Worm (Caenorhabditis elegans) whole organism, midembryonic: ENCODE measurements around the gene srg-8.

Source experiments
- T22C8.4 ChIP-seq: fragments of 200-800 bp; sonication (Bioruptor generic); IDR thresholded peaks from 2 replicates; pipeline ENCODE4 v1.3.6; 2022; ENCODE audit warnings: missing genetic modification characterization, missing compliant biosample characterization
- cog-1 ChIP-seq: sonication (generic microtip); optimal IDR thresholded peaks from 2 replicates; lab custom pipeline; 2016; ENCODE audit warnings: missing genetic modification characterization, missing compliant biosample characterization
- flt-1 ChIP-seq: fragments of 200-800 bp; sonication (Bioruptor generic); IDR thresholded peaks from 2 replicates; pipeline ENCODE4 v1.3.6; 2022; ENCODE audit warnings: missing genetic modification characterization, missing compliant biosample characterization
- klf-2 ChIP-seq: fragments of 200-800 bp; sonication (Bioruptor generic); conservative IDR thresholded peaks from 2 replicates; pipeline ENCODE4 v1.3.6; 2022; ENCODE audit warnings: missing genetic modification reagents, missing genetic modification characterization, missing compliant biosample characterization
- med-1 ChIP-seq: sonication (generic microtip); optimal IDR thresholded peaks from 2 replicates; lab custom pipeline; 2017; ENCODE audit warnings: missing genetic modification characterization, mild to moderate bottlenecking, missing compliant biosample characterization, antibody characterized with exemption, missing genetic modification reagents; ENCODE audit not compliant: insufficient read depth
- ref-1 ChIP-seq: fragments of 200-800 bp; sonication (Bioruptor generic); conservative IDR thresholded peaks from 2 replicates; pipeline ENCODE4 v1.3.6; 2022; ENCODE audit warnings: missing genetic modification reagents, missing genetic modification characterization, missing compliant biosample characterization
- tab-1 ChIP-seq: fragments of 200-800 bp; sonication (Bioruptor generic); IDR thresholded peaks from 2 replicates; pipeline ENCODE4 v1.3.6; 2022; ENCODE audit warnings: missing genetic modification characterization, missing compliant biosample characterization
- ztf-23 ChIP-seq: fragments of 200-800 bp; sonication (Bioruptor generic); IDR thresholded peaks from 2 replicates; pipeline ENCODE4 v1.3.6; 2022; ENCODE audit warnings: missing genetic modification reagents, missing genetic modification characterization, missing compliant biosample characterization
- ztf-29 ChIP-seq: fragments of 200-800 bp; sonication (Bioruptor generic); IDR thresholded peaks from 2 replicates; pipeline ENCODE4 v1.3.6; 2022; ENCODE audit warnings: missing genetic modification reagents, missing genetic modification characterization, missing compliant biosample characterization

The srg-8 gene

ce11 chrIII:6208984-6209383 is 45.7 kb downstream of the srg-8 start, which contains the start of gene C23G10.1:
Gene C23G10.1, plus strand, starts transcription at chrIII:6209284.
- TF ChIP-seq klf-2 (GFP tag; lab: Robert Waterston, UW) (no peak), med-1 (GFP tag; lab: Kevin White, UChicago) (no peak), flt-1 (GFP tag; lab: Robert Waterston, UW) (no peak), ref-1 (GFP tag; lab: Robert Waterston, UW) (no peak), cog-1 (tag; lab: Kevin White, UChicago) (no peak), tab-1 (GFP tag; lab: Robert Waterston, UW) (no peak), T22C8.4 (no peak), ztf-23 (GFP tag; lab: Robert Waterston, UW) (no peak), ztf-29 (GFP tag; lab: Robert Waterston, UW) (no peak)

ce11 chrIII:6207881-6208280 is 46.8 kb downstream of the srg-8 start, which contains the start of gene C23G10.2:
Gene C23G10.2, plus strand, starts transcription at chrIII:6208064.
- no peak for TF ChIP-seq flt-1 (GFP tag; lab: Robert Waterston, UW)
- TF ChIP-seq klf-2 (GFP tag; lab: Robert Waterston, UW), result no peak

- TF ChIP-seq cog-1 (tag; lab: Kevin White, UChicago) (no peak), flt-1 (GFP tag; lab: Robert Waterston, UW) (no peak), T22C8.4 (no peak), ztf-29 (GFP tag; lab: Robert Waterston, UW) (no peak), ref-1 (GFP tag; lab: Robert Waterston, UW) (no peak), ztf-23 (GFP tag; lab: Robert Waterston, UW) (no peak), klf-2 (GFP tag; lab: Robert Waterston, UW) (no peak), med-1 (GFP tag; lab: Kevin White, UChicago) (no peak), tab-1 (GFP tag; lab: Robert Waterston, UW) (no peak)
Measured at ce11 chrIII:6207046-6207445, 47.6 kb downstream of the srg-8 start.

- no peak for TF ChIP-seq klf-2 (GFP tag; lab: Robert Waterston, UW)
- TF ChIP-seq flt-1 (GFP tag; lab: Robert Waterston, UW), result no peak
- no peak for TF ChIP-seq med-1 (GFP tag; lab: Kevin White, UChicago)
- TF ChIP-seq ztf-23 (GFP tag; lab: Robert Waterston, UW), result no peak
- TF ChIP-seq tab-1 (GFP tag; lab: Robert Waterston, UW), result no peak
Measured at ce11 chrIII:6206161-6206853, 48.3 kb downstream of the srg-8 start, which contains the start of the genes sna-3 and rps-3. Gene sna-3, minus strand, starts transcription at chrIII:6206211. Gene rps-3, plus strand, starts transcription at chrIII:6206803.
